Fruit fly (Drosophila melanogaster): ENCODE measurements around the gene CG8064.

DNA sequence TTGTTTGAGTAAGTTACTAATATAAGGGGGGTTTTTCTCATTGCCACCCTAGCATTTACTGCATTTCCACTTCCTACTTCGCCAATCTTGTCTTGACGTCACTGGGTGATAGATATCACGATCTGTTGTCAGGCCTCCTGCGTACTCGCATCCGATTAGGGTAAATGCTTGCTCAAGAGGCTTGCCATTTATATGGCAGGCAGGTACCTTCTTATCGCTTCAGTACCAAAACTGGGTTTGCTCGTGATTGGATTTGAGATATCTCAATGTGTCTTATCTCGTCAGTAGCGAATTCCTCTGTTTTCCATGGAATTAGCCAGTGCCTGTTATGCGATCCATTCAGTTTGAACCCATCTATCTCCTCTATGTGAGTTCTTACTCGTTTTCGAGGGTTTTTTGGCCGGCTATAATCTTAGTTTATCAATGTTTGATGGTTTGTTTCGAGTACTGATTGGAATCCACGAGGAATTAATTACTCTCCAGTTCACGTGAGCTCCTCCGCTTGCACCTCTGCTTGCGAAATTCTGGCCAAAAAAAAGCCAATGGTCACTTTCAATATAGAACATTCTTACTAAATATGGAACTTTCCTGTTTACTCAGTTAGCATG lies 2.5 kb upstream of the CG8064 start:
- TF ChIP-seq br (GFP tag; optimal IDR thresholded peaks at IDR 0.05) (no peak), psq (GFP tag; optimal IDR thresholded peaks at IDR 0.05) (no peak), tai (GFP tag; optimal IDR thresholded peaks at IDR 0.05) (no peak), woc (GFP tag; optimal IDR thresholded peaks at IDR 0.05) (no peak), Sp1 (GFP tag; optimal IDR thresholded peaks at IDR 0.05) (no peak), Hr83 (GFP tag; optimal IDR thresholded peaks at IDR 0.05; ENCODE audit: poor library complexity, severe bottlenecking) (no peak), Vsx2 (GFP tag; optimal IDR thresholded peaks at IDR 0.05; ENCODE audit: partially characterized antibody) (no peak), pan (optimal IDR thresholded peaks at IDR 0.05) (no peak), fru (GFP tag; optimal IDR thresholded peaks at IDR 0.05) (no peak), ey (GFP tag; optimal IDR thresholded peaks at IDR 0.05) (no peak), CG32264 (GFP tag; optimal IDR thresholded peaks at IDR 0.05) (no peak), Dif (GFP tag; optimal IDR thresholded peaks at IDR 0.05; ENCODE audit: partially characterized antibody) (no peak)

Measured in whole organism, wandering third instar larva.